Worm (Caenorhabditis elegans) whole organism, L2 larva: ENCODE data around the gene algn-1.
A peak's percentile ranks its signal among the peaks of the same experiment; 100 is the strongest.

Experiments
- R02D3.7 ChIP-seq: fragments of 150-350 bp; optimal IDR thresholded peaks from 2 replicates; lab custom pipeline; 2014; ENCODE audit warnings: missing biosample characterization, missing genetic modification characterization
- dmd-4 ChIP-seq: sonication (generic microtip); optimal IDR thresholded peaks from 2 replicates; lab custom pipeline; 2017; ENCODE audit warnings: missing biosample characterization, missing genetic modification characterization
- elt-1 ChIP-seq: fragments of 150-350 bp; optimal IDR thresholded peaks from 2 replicates; lab custom pipeline; 2014; ENCODE audit warnings: missing biosample characterization, missing genetic modification characterization
- elt-3 ChIP-seq: sonication (generic microtip); optimal IDR thresholded peaks from 2 replicates; lab custom pipeline; 2017; ENCODE audit warnings: missing biosample characterization, missing genetic modification characterization
- lin-13 ChIP-seq: fragments of 150-350 bp; optimal IDR thresholded peaks from 2 replicates; lab custom pipeline; 2014; ENCODE audit warnings: missing biosample characterization, missing genetic modification reagents, missing genetic modification characterization
- lin-39 ChIP-seq: fragments of 150-350 bp; optimal IDR thresholded peaks from 2 replicates; lab custom pipeline; 2014; ENCODE audit warnings: missing biosample characterization, missing genetic modification reagents, missing genetic modification characterization
- sma-3 ChIP-seq: sonication (generic microtip); optimal IDR thresholded peaks from 2 replicates; lab custom pipeline; 2016; ENCODE audit warnings: missing genetic modification reagents, missing genetic modification characterization, missing compliant biosample characterization
- snpc-4 ChIP-seq: fragments of 150-350 bp; optimal IDR thresholded peaks from 2 replicates; lab custom pipeline; 2014; ENCODE audit warnings: missing biosample characterization, missing genetic modification characterization
- unc-62 ChIP-seq: fragments of 150-350 bp; optimal IDR thresholded peaks from 2 replicates; lab custom pipeline; 2014; ENCODE audit warnings: missing biosample characterization, missing genetic modification reagents, missing genetic modification characterization

ce11 chrIII:6453665-6454064, 6.3 kb upstream of the algn-1 start:
- peak; percentile 88 for TF ChIP-seq lin-13 (GFP tag; lab: Kevin White, UChicago)
- peak; percentile 41 for TF ChIP-seq snpc-4
- peak; percentile 80 for TF ChIP-seq sma-3 (GFP tag; lab: Kevin White, UChicago)
- no peak for TF ChIP-seq R02D3.7
- no peak for TF ChIP-seq elt-1
- no peak for TF ChIP-seq elt-3 (tag; lab: Kevin White, UChicago)
- TF ChIP-seq unc-62 (GFP tag; lab: Kevin White, UChicago): no peak
- no peak for TF ChIP-seq lin-39 (tag; lab: Kevin White, UChicago)
- TF ChIP-seq dmd-4 (tag; lab: Kevin White, UChicago): no peak
